Fruit fly (Drosophila melanogaster): Measurements from ENCODE around the gene nab.

The nab gene

DNA sequence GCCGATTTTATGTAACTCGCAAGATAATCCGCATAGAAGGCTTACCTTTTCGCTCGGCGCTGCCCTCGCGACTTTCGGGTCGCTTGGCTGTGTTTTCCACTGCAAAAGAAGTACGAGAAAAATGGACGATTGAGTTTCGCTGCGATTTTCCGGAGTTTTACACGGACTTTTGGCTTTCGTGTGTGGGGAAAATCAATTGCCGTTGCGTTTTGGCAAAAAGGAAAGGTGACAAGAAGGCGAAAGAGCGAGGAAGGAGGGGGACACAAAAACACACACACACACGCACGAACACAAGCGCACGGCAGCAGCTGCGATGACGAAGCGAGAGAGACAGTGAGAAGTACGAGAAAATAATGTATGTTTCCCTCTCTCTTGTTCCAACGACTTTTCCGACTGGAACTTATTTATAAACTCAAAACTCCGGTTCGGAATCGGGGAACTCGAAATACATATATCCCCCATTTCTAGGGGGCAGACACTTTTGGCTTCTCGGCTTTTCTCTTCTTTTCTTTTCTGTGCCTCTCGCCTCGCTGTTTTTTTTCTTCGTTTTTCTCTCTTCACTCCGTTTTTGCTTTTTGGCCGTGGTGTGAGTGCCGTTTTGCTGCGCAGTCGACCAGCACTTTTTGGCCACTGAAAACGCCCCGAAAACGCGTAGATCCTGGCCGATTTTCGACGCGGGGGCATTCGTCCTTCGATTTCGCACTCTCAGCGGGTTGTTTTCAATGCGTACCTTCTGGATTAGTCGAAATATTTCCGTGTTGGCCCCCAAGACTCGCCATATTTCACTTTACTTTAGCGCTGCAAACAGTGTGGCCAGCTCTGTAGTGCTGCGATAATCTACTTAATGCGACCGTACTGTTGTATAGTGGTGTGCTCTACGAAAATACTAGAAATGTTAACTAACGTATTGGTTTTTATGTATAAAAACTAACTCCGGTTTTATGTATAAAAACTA is 26.7 kb downstream of the nab start, which contains the start of gene ens (continued):
- TF ChIP-seq salm (tag; optimal IDR thresholded peaks at IDR 0.05) (peak; percentile 24), sisA (GFP tag; IDR thresholded peaks at IDR 0.05) (no peak), CG33213 (GFP tag; optimal IDR thresholded peaks at IDR 0.05) (peak; percentile 7), Mrtf (GFP tag; IDR thresholded peaks at IDR 0.05) (no peak), ewg (GFP tag; optimal IDR thresholded peaks at IDR 0.05) (peak; percentile 15), Med (GFP tag) (peak; percentile 64), CG16815 (GFP tag; optimal IDR thresholded peaks at IDR 0.05) (no peak), Dfd (GFP tag; optimal IDR thresholded peaks at IDR 0.05) (no peak), CG2712 (tag; optimal IDR thresholded peaks at IDR 0.05) (no peak), Doc3 (GFP tag; IDR thresholded peaks at IDR 0.05; ENCODE audit: partially characterized antibody) (no peak), CG9932 (GFP tag; IDR thresholded peaks at IDR 0.05) (no peak), E2f2 (GFP tag; IDR thresholded peaks at IDR 0.05) (peak; percentile 42; the same call in 1 of the 2 replicates), psq (GFP tag; optimal IDR thresholded peaks at IDR 0.05) (peak; percentile 71), Sry-δ (GFP tag; optimal IDR thresholded peaks at IDR 0.05) (peak; percentile 47), Usf (GFP tag; optimal IDR thresholded peaks at IDR 0.05) (no peak), CG16813 (GFP tag; IDR thresholded peaks at IDR 0.05; ENCODE audit: partially characterized antibody) (no peak), kay (GFP tag; optimal IDR thresholded peaks at IDR 0.05) (peak; percentile 37), CG1832 (GFP tag; optimal IDR thresholded peaks at IDR 0.05) (no peak), CG17385 (GFP tag; optimal IDR thresholded peaks at IDR 0.05) (peak; percentile 20), phol (tag; optimal IDR thresholded peaks at IDR 0.05) (peak; percentile 72), CG1233 (GFP tag; optimal IDR thresholded peaks at IDR 0.05) (no peak), nmo (GFP tag; optimal IDR thresholded peaks at IDR 0.05) (peak; percentile 23), amos (GFP tag; IDR thresholded peaks at IDR 0.05; ENCODE audit: partially characterized antibody) (no peak), sc (optimal IDR thresholded peaks at IDR 0.05) (no peak), sc (GFP tag; optimal IDR thresholded peaks at IDR 0.05) (no peak), crp (GFP tag; optimal IDR thresholded peaks at IDR 0.05) (peak in 1 of 2 experiments; percentile 14), cwo (GFP tag; optimal IDR thresholded peaks at IDR 0.05) (no peak), CG17829 (tag; optimal IDR thresholded peaks at IDR 0.05) (peak; percentile 3), onecut (GFP tag; IDR thresholded peaks at IDR 0.05) (peak; percentile 54), CG2120 (GFP tag; optimal IDR thresholded peaks at IDR 0.05) (no peak), CG2199 (GFP tag; IDR thresholded peaks at IDR 0.05) (no peak), run (tag; optimal IDR thresholded peaks at IDR 0.05) (peak; percentile 14), CG8478 (optimal IDR thresholded peaks at IDR 0.05) (no peak), CG18619 (GFP tag; optimal IDR thresholded peaks at IDR 0.05) (no peak), crc (GFP tag; optimal IDR thresholded peaks at IDR 0.05) (no peak), odd (GFP tag; optimal IDR thresholded peaks at IDR 0.05) (no peak), CG8359 (GFP tag; optimal IDR thresholded peaks at IDR 0.05; ENCODE audit: borderline replicate concordance) (peak; percentile 20), knrl (GFP tag; IDR thresholded peaks at IDR 0.05; ENCODE audit: partially characterized antibody) (0 out of 3 replicates have a peak, but pooled peaks have one; percentile 25), CG11085 (GFP tag; IDR thresholded peaks at IDR 0.05) (no peak), trem (tag; optimal IDR thresholded peaks at IDR 0.05) (peak; percentile 33)

Measured in whole organism, embryonic.